Worm (Caenorhabditis elegans) whole organism, L1 larva: ENCODE results near the gene lsm-5.

ENCODE experiments used
- C34B4.2 ChIP-seq: sonication (generic microtip); optimal IDR thresholded peaks from 2 replicates; lab custom pipeline; 2017; ENCODE audit warnings: mild to moderate bottlenecking, missing genetic modification characterization, missing compliant biosample characterization
- aha-1 ChIP-seq: fragments of 150-350 bp; optimal IDR thresholded peaks from 2 replicates; lab custom pipeline; 2014; ENCODE audit warnings: missing biosample characterization, missing genetic modification characterization
- blmp-1 ChIP-seq: fragments of 150-350 bp; optimal IDR thresholded peaks from 2 replicates; lab custom pipeline; 2014; ENCODE audit warnings: missing biosample characterization, missing genetic modification characterization
- ceh-63 ChIP-seq: fragments of 200-800 bp; sonication (Bioruptor generic); optimal IDR thresholded peaks from 2 replicates; lab custom pipeline; 2018; ENCODE audit warnings: mild to moderate bottlenecking, missing genetic modification characterization, missing compliant biosample characterization
- ceh-8 ChIP-seq: fragments of 200-800 bp; sonication (Bioruptor generic); optimal IDR thresholded peaks from 2 replicates; lab custom pipeline; 2018; ENCODE audit warnings: mild to moderate bottlenecking, missing genetic modification characterization, moderate library complexity, missing compliant biosample characterization
- ces-1 ChIP-seq: fragments of 150-350 bp; optimal IDR thresholded peaks from 2 replicates; lab custom pipeline; 2014; ENCODE audit warnings: missing biosample characterization, missing genetic modification reagents, missing genetic modification characterization
- dpl-1 ChIP-seq, 3 experiments: fragments of 150-350 bp in 2 of 3; sonication (generic microtip) in 1 of 3; optimal IDR thresholded peaks; 2 replicates each; lab custom pipeline; 2014 to 2017; ENCODE audit warnings: missing biosample characterization in 3 of 3, missing genetic modification characterization in 3 of 3, missing genetic modification reagents in 3 of 3
- dsc-1 ChIP-seq: sonication (generic microtip); optimal IDR thresholded peaks from 2 replicates; lab custom pipeline; 2016; ENCODE audit warnings: mild to moderate bottlenecking, missing genetic modification characterization, missing compliant biosample characterization
- efl-1 ChIP-seq, 4 experiments: fragments of 150-350 bp; optimal IDR thresholded peaks in 3 of 4; peaks in 1 of 4; 1 replicate in 1 of 4; 2 replicates in 3 of 4; lab custom pipeline; 2014; ENCODE audit warnings: missing biosample characterization in 2 of 4, missing genetic modification characterization in 2 of 4, missing genetic modification reagents in 2 of 4
- egl-13 ChIP-seq: sonication (generic microtip); optimal IDR thresholded peaks from 2 replicates; lab custom pipeline; 2016; ENCODE audit warnings: missing genotype, missing genetic modification reagents, missing genetic modification characterization, missing compliant biosample characterization
- egl-27 ChIP-seq, 2 experiments: fragments of 150-350 bp in 1 of 2; sonication (generic microtip); optimal IDR thresholded peaks; 3 replicates each; lab custom pipeline; 2017 to 2018; ENCODE audit warnings: missing biosample characterization in 2 of 2, missing genetic modification characterization in 2 of 2, missing genetic modification reagents in 2 of 2
- elt-2 ChIP-seq: sonication (generic microtip); optimal IDR thresholded peaks from 2 replicates; lab custom pipeline; 2016; ENCODE audit warnings: missing genetic modification characterization, mild to moderate bottlenecking, inconsistent platforms, missing compliant biosample characterization, missing genetic modification reagents
- elt-3 ChIP-seq, 6 experiments: fragments of 150-350 bp in 1 of 6; sonication (generic microtip); optimal IDR thresholded peaks; 2 replicates each; lab custom pipeline; 2017 to 2018; ENCODE audit warnings: missing biosample characterization in 6 of 6, missing genetic modification characterization in 6 of 6, inconsistent platforms in 1 of 6
- ets-5 ChIP-seq: fragments of 200-800 bp; sonication (Bioruptor generic); IDR thresholded peaks from 2 replicates; pipeline ENCODE4 v1.3.6; 2022; ENCODE audit warnings: missing genetic modification characterization, missing compliant biosample characterization
- fos-1 ChIP-seq: fragments of 150-350 bp; optimal IDR thresholded peaks from 2 replicates; lab custom pipeline; 2014; ENCODE audit warnings: missing biosample characterization, missing genetic modification characterization
- grh-1 ChIP-seq: fragments of 200-800 bp; sonication (Bioruptor generic); IDR thresholded peaks from 2 replicates; pipeline ENCODE4 v1.3.6; 2022; ENCODE audit warnings: missing genetic modification reagents, missing genetic modification characterization, missing compliant biosample characterization
- hlh-17 ChIP-seq: fragments of 200-800 bp; sonication (Bioruptor generic); optimal IDR thresholded peaks from 2 replicates; lab custom pipeline; 2018; ENCODE audit warnings: missing genetic modification characterization, mild to moderate bottlenecking, missing compliant biosample characterization, moderate library complexity, borderline replicate concordance
- hlh-4 ChIP-seq: sonication (generic microtip); optimal IDR thresholded peaks from 2 replicates; lab custom pipeline; 2016; ENCODE audit warnings: mild to moderate bottlenecking, missing genetic modification characterization, missing compliant biosample characterization
- hpl-2 ChIP-seq: fragments of 150-350 bp; optimal IDR thresholded peaks from 2 replicates; lab custom pipeline; 2014; ENCODE audit warnings: missing biosample characterization, missing genetic modification reagents, missing genetic modification characterization
- irx-1 ChIP-seq: sonication (generic microtip); optimal IDR thresholded peaks from 2 replicates; lab custom pipeline; 2016; ENCODE audit warnings: missing genetic modification characterization, missing compliant biosample characterization
- lin-15B ChIP-seq: fragments of 150-350 bp; sonication (generic microtip); optimal IDR thresholded peaks from 3 replicates; lab custom pipeline; 2014; ENCODE audit warnings: missing biosample characterization, missing genetic modification characterization
- lin-35 ChIP-seq, 2 experiments: fragments of 150-350 bp; optimal IDR thresholded peaks; 2 replicates each; lab custom pipeline; 2014; ENCODE audit warnings: missing biosample characterization in 2 of 2, missing genetic modification characterization in 2 of 2, missing genetic modification reagents in 2 of 2
- lir-3 ChIP-seq: sonication (generic microtip); optimal IDR thresholded peaks from 2 replicates; lab custom pipeline; 2016; ENCODE audit warnings: mild to moderate bottlenecking, missing genetic modification characterization, moderate library complexity, missing compliant biosample characterization; ENCODE audit not compliant: poor library complexity
- lsy-2 ChIP-seq, 2 experiments: fragments of 150-350 bp; optimal IDR thresholded peaks; 2 replicates each; lab custom pipeline; 2014; ENCODE audit warnings: missing biosample characterization in 2 of 2, missing genetic modification characterization in 2 of 2
- mab-9 ChIP-seq: fragments of 200-800 bp; sonication (Bioruptor generic); IDR thresholded peaks from 2 replicates; pipeline ENCODE4 v1.3.6; 2022; ENCODE audit warnings: missing genetic modification reagents, missing genetic modification characterization, missing compliant biosample characterization
- mdl-1 ChIP-seq, 2 experiments: fragments of 150-350 bp; optimal IDR thresholded peaks; 2 replicates each; lab custom pipeline; 2014 to 2017; ENCODE audit warnings: missing biosample characterization in 2 of 2, missing genetic modification characterization in 2 of 2, inconsistent platforms in 1 of 2
- nhr-12 ChIP-seq: sonication (generic microtip); optimal IDR thresholded peaks from 2 replicates; lab custom pipeline; 2017; ENCODE audit warnings: missing biosample characterization, missing genetic modification characterization
- nhr-20 ChIP-seq: sonication (generic microtip); optimal IDR thresholded peaks from 2 replicates; lab custom pipeline; 2016; ENCODE audit warnings: mild to moderate bottlenecking, missing genetic modification characterization, missing compliant biosample characterization
- nhr-237 ChIP-seq: fragments of 150-350 bp; optimal IDR thresholded peaks from 2 replicates; lab custom pipeline; 2014; ENCODE audit warnings: missing biosample characterization, missing genetic modification characterization
- nhr-84 ChIP-seq: sonication (generic microtip); optimal IDR thresholded peaks from 2 replicates; lab custom pipeline; 2017; ENCODE audit warnings: missing biosample characterization, missing genetic modification characterization
- nhr-85 ChIP-seq: sonication (generic microtip); peaks from one replicate; lab custom pipeline; 2016; ENCODE audit warnings: missing genetic modification characterization, inconsistent platforms, missing compliant biosample characterization
- nhr-90 ChIP-seq: sonication (generic microtip); optimal IDR thresholded peaks from 2 replicates; lab custom pipeline; 2016; ENCODE audit warnings: mild to moderate bottlenecking, missing genetic modification characterization, missing compliant biosample characterization; ENCODE audit not compliant: poor library complexity
- pax-3 ChIP-seq: fragments of 200-800 bp; sonication (Bioruptor generic); optimal IDR thresholded peaks from 2 replicates; lab custom pipeline; 2018; ENCODE audit warnings: mild to moderate bottlenecking, missing genetic modification characterization, moderate library complexity, missing compliant biosample characterization
- snu-23 ChIP-seq: sonication (generic microtip); optimal IDR thresholded peaks from 2 replicates; lab custom pipeline; 2016; ENCODE audit warnings: missing genetic modification characterization, missing compliant biosample characterization
- sup-37 ChIP-seq: fragments of 200-800 bp; sonication (Bioruptor generic); optimal IDR thresholded peaks from 2 replicates; lab custom pipeline; 2018; ENCODE audit warnings: mild to moderate bottlenecking, missing genetic modification characterization, missing compliant biosample characterization
- tlp-1 ChIP-seq: fragments of 150-350 bp; optimal IDR thresholded peaks from 2 replicates; lab custom pipeline; 2014; ENCODE audit warnings: missing biosample characterization, missing genetic modification characterization
- unc-130 ChIP-seq: fragments of 150-350 bp; optimal IDR thresholded peaks from 2 replicates; lab custom pipeline; 2017; ENCODE audit warnings: missing biosample characterization, missing genetic modification characterization, inconsistent platforms
- unc-86 ChIP-seq: sonication (generic microtip); optimal IDR thresholded peaks from 2 replicates; lab custom pipeline; 2016; ENCODE audit warnings: missing genetic modification characterization, missing compliant biosample characterization
- vab-15 ChIP-seq: sonication (generic microtip); optimal IDR thresholded peaks from 2 replicates; lab custom pipeline; 2017; ENCODE audit warnings: missing genotype, mild to moderate bottlenecking, missing genetic modification characterization, missing compliant biosample characterization
- xbp-1 ChIP-seq: sonication (generic microtip); optimal IDR thresholded peaks from 2 replicates; lab custom pipeline; 2016; ENCODE audit warnings: missing genetic modification characterization, missing compliant biosample characterization
- zip-4 ChIP-seq: fragments of 200-800 bp; sonication (Bioruptor generic); optimal IDR thresholded peaks from 2 replicates; lab custom pipeline; 2018; ENCODE audit warnings: mild to moderate bottlenecking, missing genetic modification characterization, moderate library complexity, missing compliant biosample characterization
- ztf-11 ChIP-seq, 2 experiments: sonication (generic microtip); optimal IDR thresholded peaks; 2 replicates each; lab custom pipeline; 2016 to 2017; ENCODE audit warnings: missing genetic modification characterization in 2 of 2, missing biosample characterization in 1 of 2, missing compliant biosample characterization in 1 of 2

The lsm-5 gene

DNA sequence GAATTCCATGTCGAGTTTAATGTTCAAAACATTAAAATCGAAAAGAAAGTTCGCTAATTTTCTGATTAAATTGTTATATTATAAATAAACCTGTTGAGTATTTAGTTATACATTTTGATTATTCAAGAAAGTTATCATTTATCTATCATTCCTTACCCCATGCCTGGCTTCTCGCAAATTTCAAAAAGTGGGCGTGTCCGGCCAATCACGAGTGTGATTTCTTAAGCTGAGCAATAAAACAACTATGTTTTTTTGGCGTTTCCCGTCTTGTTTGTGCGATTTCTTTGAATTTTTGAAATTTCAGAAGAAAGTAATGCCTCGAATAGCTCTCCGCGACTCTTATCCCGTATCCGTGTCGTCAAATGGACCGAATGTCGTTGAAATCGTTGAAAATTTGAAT is 2.4 kb downstream of the lsm-5 start, which contains the start of gene fbxa-94:
Gene fbxa-94, plus strand, starts transcription at position 301 of the 400 bp plus-strand sequence.
- TF ChIP-seq elt-2 (tag; lab: Kevin White, UChicago) (no peak), egl-13 (tag; lab: Kevin White, UChicago) (no peak), C34B4.2 (tag; lab: Kevin White, UChicago) (no peak), dpl-1 (GFP tag; optimal IDR thresholded peaks at IDR 0.05; lab: Kevin White, UChicago) (no peak), ztf-11 (tag; optimal IDR thresholded peaks at IDR 0.05; lab: Kevin White, UChicago) (no peak), dsc-1 (no peak), vab-15 (tag; lab: Kevin White, UChicago) (no peak), hlh-17 (GFP tag; lab: Kevin White, UChicago) (no peak)

DNA sequence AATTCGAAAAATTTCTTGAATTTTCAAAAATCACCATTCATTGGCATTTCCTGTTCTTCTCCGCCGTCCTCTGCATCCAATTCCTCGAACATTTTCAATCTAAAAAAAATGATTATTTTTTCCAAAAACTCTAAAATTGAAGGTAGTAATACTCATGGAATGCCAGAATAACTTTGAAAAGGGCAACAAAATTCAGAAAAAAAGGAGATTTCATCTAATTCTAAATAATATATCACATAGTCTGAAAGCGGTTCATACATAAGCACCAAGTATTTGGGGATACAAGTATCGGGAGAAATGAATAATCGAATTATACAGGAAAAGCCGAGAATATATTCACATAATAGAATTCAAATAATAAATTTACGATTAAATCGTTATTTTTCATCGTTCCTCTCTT is 5.1 kb downstream of the lsm-5 start, which contains the start of gene mdt-28:
Gene mdt-28, minus strand, starts transcription at position 101 of the 400 bp plus-strand sequence.
- TF ChIP-seq tlp-1 (tag; lab: Kevin White, UChicago) (no peak), lir-3 (tag; lab: Kevin White, UChicago) (no peak), lin-15B (tag; lab: Kevin White, UChicago) (no peak), nhr-237 (tag; lab: Kevin White, UChicago) (no peak), mdl-1 (tag; optimal IDR thresholded peaks at IDR 0.05; lab: Kevin White, UChicago) (no peak), nhr-85 (no peak), xbp-1 (tag; lab: Kevin White, UChicago) (no peak), lin-35 (GFP tag; optimal IDR thresholded peaks at IDR 0.05; lab: Kevin White, UChicago) (no peak), zip-4 (GFP tag; lab: Kevin White, UChicago) (no peak), vab-15 (tag; lab: Kevin White, UChicago) (no peak), hpl-2 (no peak), unc-130 (tag; lab: Kevin White, UChicago) (no peak), nhr-12 (tag; lab: Kevin White, UChicago) (no peak), fos-1 (tag; lab: Kevin White, UChicago) (no peak), pax-3 (tag; lab: Kevin White, UChicago) (no peak)
- TF ChIP-seq, all 84 proteins: peak for 0

DNA sequence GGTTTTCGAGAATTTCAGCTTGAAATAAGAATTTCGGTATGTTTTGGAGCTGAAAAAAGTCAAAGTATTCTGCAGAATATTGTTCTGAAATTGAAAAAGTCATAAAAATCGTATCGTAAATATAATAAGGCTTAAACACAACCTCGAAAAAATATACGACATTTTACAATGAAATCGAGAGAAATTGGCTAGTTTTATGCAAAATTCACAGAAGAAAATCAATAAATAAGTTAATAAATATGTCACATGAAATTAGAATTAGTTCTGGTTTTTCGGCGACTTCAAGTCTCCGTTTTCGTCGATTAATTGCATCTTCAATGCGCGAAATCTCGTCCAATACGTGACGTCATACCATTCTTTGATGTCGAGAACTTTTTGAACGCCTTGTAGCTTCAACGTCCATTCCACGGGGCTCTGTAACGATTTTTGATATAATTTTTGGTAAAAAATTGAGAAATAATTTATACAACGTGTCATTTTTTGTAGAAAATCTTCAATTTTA is 7.3 kb downstream of the lsm-5 start, which contains the start of gene atx-3:
Gene atx-3, minus strand, starts transcription at position 51 of the 502 bp plus-strand sequence.
- TF ChIP-seq blmp-1 (tag; lab: Kevin White, UChicago) (peak; percentile 56), elt-3 (tag; optimal IDR thresholded peaks at IDR 0.05; lab: Kevin White, UChicago) (peak in 1 of 6 experiments; percentile 19), dpl-1 (GFP tag; optimal IDR thresholded peaks at IDR 0.05; lab: Kevin White, UChicago) (no peak), efl-1 (optimal IDR thresholded peaks at IDR 0.05; lab: Kevin White, UChicago) (no peak), efl-1 (GFP tag; optimal IDR thresholded peaks at IDR 0.05 in 1 of 2; lab: Kevin White, UChicago) (peak in 1 of 2 experiments; percentile 4), ceh-63 (GFP tag; lab: Kevin White, UChicago) (no peak), ets-5 (GFP tag; lab: Robert Waterston, UW) (no peak), nhr-237 (tag; lab: Kevin White, UChicago) (no peak), nhr-85 (peak; percentile 54)

DNA sequence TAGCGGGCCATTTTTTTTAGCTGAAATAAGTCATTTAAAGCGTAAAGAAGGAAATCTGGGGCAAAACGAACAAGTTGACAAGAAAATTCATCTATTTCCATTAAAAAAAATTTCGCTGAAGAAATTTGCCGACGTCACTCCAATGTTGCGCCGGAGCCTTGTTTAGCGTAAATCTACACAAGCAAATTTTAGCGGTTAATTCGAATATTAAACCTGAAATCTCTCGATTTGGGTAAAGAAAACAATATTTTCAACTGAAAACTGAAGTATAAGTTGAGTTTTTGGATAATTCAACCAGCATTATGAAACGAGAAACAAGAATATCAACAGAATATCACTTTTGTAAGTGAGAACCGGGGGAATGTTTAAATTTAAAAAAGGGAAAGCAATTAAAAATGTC is 8.2 kb downstream of the lsm-5 start, which contains the start of gene F28F8.9:
Gene F28F8.9, minus strand, starts transcription at position 288 of the 400 bp plus-strand sequence.
- TF ChIP-seq unc-86 (tag; lab: Kevin White, UChicago): no peak
- no peak for TF ChIP-seq grh-1 (GFP tag; lab: Robert Waterston, UW)
- TF ChIP-seq zip-4 (GFP tag; lab: Kevin White, UChicago): no peak
- TF ChIP-seq ceh-8 (GFP tag; lab: Kevin White, UChicago): no peak
- peak; percentile 44 to 94 for TF ChIP-seq efl-1 (optimal IDR thresholded peaks at IDR 0.05; lab: Kevin White, UChicago)
- peak; percentile 93 to 99 for TF ChIP-seq efl-1 (GFP tag; optimal IDR thresholded peaks at IDR 0.05 in 1 of 2; lab: Kevin White, UChicago)
- peak; percentile 67 to 80 for TF ChIP-seq lsy-2 (tag; optimal IDR thresholded peaks at IDR 0.05; lab: Kevin White, UChicago)
- TF ChIP-seq sup-37: no peak
- no peak for TF ChIP-seq hlh-4
- TF ChIP-seq irx-1 (tag; lab: Kevin White, UChicago): no peak
- no peak for TF ChIP-seq ets-5 (GFP tag; lab: Robert Waterston, UW)
- no peak for TF ChIP-seq egl-27 (tag; optimal IDR thresholded peaks at IDR 0.05; lab: Kevin White, UChicago)
- TF ChIP-seq hpl-2: no peak
- TF ChIP-seq nhr-84 (tag; lab: Kevin White, UChicago): no peak
- peak; percentile 56 for TF ChIP-seq snu-23 (GFP tag; lab: Kevin White, UChicago)
- peak; percentile 40 for TF ChIP-seq nhr-90
- TF ChIP-seq nhr-20 (tag; lab: Kevin White, UChicago): peak; percentile 14
- TF ChIP-seq lir-3 (tag; lab: Kevin White, UChicago): no peak
- peak; percentile 91 to 96 (median 93) for TF ChIP-seq dpl-1 (GFP tag; optimal IDR thresholded peaks at IDR 0.05; lab: Kevin White, UChicago)
- TF ChIP-seq vab-15 (tag; lab: Kevin White, UChicago): no peak
- TF ChIP-seq tlp-1 (tag; lab: Kevin White, UChicago): no peak
- no peak for TF ChIP-seq ces-1 (GFP tag; lab: Kevin White, UChicago)
- no peak for TF ChIP-seq aha-1 (tag; lab: Kevin White, UChicago)
- TF ChIP-seq C34B4.2 (tag; lab: Kevin White, UChicago): no peak
- no peak for TF ChIP-seq mab-9 (GFP tag; lab: Robert Waterston, UW)
